Worm (Caenorhabditis elegans) whole organism, mixed stage, embryonic: Measurements from ENCODE around the gene C50F4.1.

ENCODE experiments used
- M03D4.4 ChIP-seq: sonication (generic microtip); optimal IDR thresholded peaks from 2 replicates; lab custom pipeline; 2017; ENCODE audit warnings: mild to moderate bottlenecking, missing genetic modification characterization, missing compliant biosample characterization
- bed-3 ChIP-seq: fragments of 200-800 bp; sonication (Bioruptor generic); optimal IDR thresholded peaks from 3 replicates; lab custom pipeline; 2018; ENCODE audit warnings: mild to moderate bottlenecking, missing genetic modification characterization, moderate library complexity, missing compliant biosample characterization
- blmp-1 ChIP-seq: fragments of 150-350 bp; optimal IDR thresholded peaks from 2 replicates; lab custom pipeline; 2014; ENCODE audit warnings: missing biosample characterization, missing genetic modification characterization
- ceh-39 ChIP-seq: fragments of 150-350 bp; optimal IDR thresholded peaks from 2 replicates; lab custom pipeline; 2014; ENCODE audit warnings: missing biosample characterization, missing genetic modification characterization
- ceh-83 ChIP-seq: fragments of 200-800 bp; sonication (Bioruptor generic); optimal IDR thresholded peaks from 2 replicates; lab custom pipeline; 2018; ENCODE audit warnings: mild to moderate bottlenecking, missing genetic modification characterization, missing compliant biosample characterization
- cnd-1 ChIP-seq: fragments of 200-800 bp; sonication (Bioruptor generic); optimal IDR thresholded peaks from 2 replicates; lab custom pipeline; 2018; ENCODE audit warnings: mild to moderate bottlenecking, missing genetic modification characterization, missing compliant biosample characterization
- drap-1 ChIP-seq: fragments of 200-800 bp; sonication (Bioruptor generic); optimal IDR thresholded peaks from 3 replicates; lab custom pipeline; 2018; ENCODE audit warnings: mild to moderate bottlenecking, missing genetic modification characterization, missing compliant biosample characterization
- elt-1 ChIP-seq: sonication (generic microtip); optimal IDR thresholded peaks from 2 replicates; lab custom pipeline; 2017; ENCODE audit warnings: missing genetic modification characterization, mild to moderate bottlenecking, missing compliant biosample characterization, antibody characterized with exemption, moderate library complexity, borderline replicate concordance; ENCODE audit not compliant: insufficient read depth
- elt-3 ChIP-seq: fragments of 150-350 bp; optimal IDR thresholded peaks from 2 replicates; lab custom pipeline; 2014; ENCODE audit warnings: missing biosample characterization, missing genetic modification characterization
- flh-1 ChIP-seq: fragments of 200-800 bp; sonication (Bioruptor generic); optimal IDR thresholded peaks from 2 replicates; lab custom pipeline; 2018; ENCODE audit warnings: mild to moderate bottlenecking, missing genetic modification characterization, moderate library complexity, missing compliant biosample characterization
- ham-2 ChIP-seq: fragments of 200-800 bp; sonication (Bioruptor generic); optimal IDR thresholded peaks from 2 replicates; lab custom pipeline; 2018; ENCODE audit warnings: mild to moderate bottlenecking, missing genetic modification characterization, missing compliant biosample characterization
- hlh-1 ChIP-seq: fragments of 150-350 bp; optimal IDR thresholded peaks from 2 replicates; lab custom pipeline; 2014; ENCODE audit warnings: missing biosample characterization, missing genetic modification reagents, missing genetic modification characterization
- lin-13 ChIP-seq: fragments of 150-350 bp; optimal IDR thresholded peaks from 2 replicates; lab custom pipeline; 2014; ENCODE audit warnings: missing biosample characterization, missing genetic modification characterization
- lin-32 ChIP-seq: fragments of 200-800 bp; sonication (Bioruptor generic); optimal IDR thresholded peaks from 2 replicates; lab custom pipeline; 2018; ENCODE audit warnings: mild to moderate bottlenecking, missing genetic modification characterization, missing compliant biosample characterization
- mab-5 ChIP-seq: fragments of 150-350 bp; optimal IDR thresholded peaks from 2 replicates; lab custom pipeline; 2014; ENCODE audit warnings: missing biosample characterization, missing genetic modification characterization
- mls-2 ChIP-seq: sonication (generic microtip); optimal IDR thresholded peaks from 2 replicates; lab custom pipeline; 2016; ENCODE audit warnings: mild to moderate bottlenecking, missing genetic modification characterization, moderate library complexity, missing compliant biosample characterization
- nhr-12 ChIP-seq: fragments of 150-350 bp; optimal IDR thresholded peaks from 2 replicates; lab custom pipeline; 2014; ENCODE audit warnings: missing biosample characterization, missing genetic modification characterization
- nhr-2 ChIP-seq: fragments of 150-350 bp; optimal IDR thresholded peaks from 2 replicates; lab custom pipeline; 2014; ENCODE audit warnings: missing biosample characterization, missing genetic modification characterization
- nhr-237 ChIP-seq: fragments of 150-350 bp; optimal IDR thresholded peaks from 2 replicates; lab custom pipeline; 2014; ENCODE audit warnings: missing biosample characterization, missing genetic modification characterization
- nhr-76 ChIP-seq: sonication (generic microtip); optimal IDR thresholded peaks from 2 replicates; lab custom pipeline; 2017; ENCODE audit warnings: missing biosample characterization, missing genetic modification characterization
- pha-4 ChIP-seq: fragments of 150-350 bp; optimal IDR thresholded peaks from 2 replicates; lab custom pipeline; 2018; ENCODE audit warnings: missing biosample characterization, missing genetic modification reagents, missing genetic modification characterization
- sem-2 ChIP-seq: fragments of 200-800 bp; sonication (Bioruptor generic); optimal IDR thresholded peaks from 2 replicates; lab custom pipeline; 2018; ENCODE audit warnings: mild to moderate bottlenecking, missing genetic modification characterization, missing compliant biosample characterization
- snpc-4 ChIP-seq: fragments of 150-350 bp; optimal IDR thresholded peaks from 2 replicates; lab custom pipeline; 2014; ENCODE audit warnings: missing biosample characterization, missing genetic modification characterization
- sptf-1 ChIP-seq: sonication (generic microtip); optimal IDR thresholded peaks from 2 replicates; lab custom pipeline; 2017; ENCODE audit warnings: mild to moderate bottlenecking, missing genetic modification characterization, moderate library complexity, missing compliant biosample characterization
- tbx-8 ChIP-seq: fragments of 200-800 bp; sonication (Bioruptor generic); optimal IDR thresholded peaks from 2 replicates; lab custom pipeline; 2018; ENCODE audit warnings: mild to moderate bottlenecking, missing genetic modification characterization, moderate library complexity, missing compliant biosample characterization
- unc-39 ChIP-seq: fragments of 150-350 bp; optimal IDR thresholded peaks from 2 replicates; lab custom pipeline; 2014; ENCODE audit warnings: missing biosample characterization, missing genetic modification characterization
- unc-62 ChIP-seq: fragments of 150-350 bp; optimal IDR thresholded peaks from 2 replicates; lab custom pipeline; 2014; ENCODE audit warnings: missing biosample characterization, missing genetic modification reagents, missing genetic modification characterization
- zip-8 ChIP-seq: fragments of 150-350 bp; optimal IDR thresholded peaks from 2 replicates; lab custom pipeline; 2014; ENCODE audit warnings: missing biosample characterization, missing genetic modification characterization
- ztf-11 ChIP-seq: fragments of 150-350 bp; optimal IDR thresholded peaks from 2 replicates; lab custom pipeline; 2014; ENCODE audit warnings: missing biosample characterization, missing genetic modification characterization

Gene C50F4.1

DNA sequence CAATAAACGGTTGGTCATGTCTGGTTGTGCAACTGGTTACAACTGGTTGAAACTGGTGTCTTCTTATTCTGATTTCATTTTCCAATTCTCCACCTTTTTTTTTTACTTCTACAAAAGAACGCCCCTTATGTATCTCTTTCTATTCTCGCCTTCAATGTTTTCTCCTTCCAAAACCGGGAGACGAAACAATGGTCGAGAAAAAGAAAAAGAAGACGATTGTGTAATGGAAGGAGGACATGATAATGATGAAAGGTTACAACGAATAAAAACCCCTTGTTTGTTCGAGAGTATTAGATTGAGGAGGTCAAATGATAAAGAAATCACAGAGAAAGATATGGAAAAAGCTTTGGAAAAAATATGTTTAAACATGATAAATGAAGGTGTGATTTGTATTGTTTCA is 7.8 kb upstream of the C50F4.1 start, which contains the start of gene C50F4.8:
Gene C50F4.8 (minus strand): TSS at position 28 of the 400 bp plus-strand sequence.
- TF ChIP-seq ceh-39 (tag; lab: Kevin White, UChicago) (no peak), blmp-1 (tag; lab: Kevin White, UChicago) (no peak), pha-4 (tag; lab: Kevin White, UChicago) (no peak)
- TF ChIP-seq, all 35 proteins: peak for 0

DNA sequence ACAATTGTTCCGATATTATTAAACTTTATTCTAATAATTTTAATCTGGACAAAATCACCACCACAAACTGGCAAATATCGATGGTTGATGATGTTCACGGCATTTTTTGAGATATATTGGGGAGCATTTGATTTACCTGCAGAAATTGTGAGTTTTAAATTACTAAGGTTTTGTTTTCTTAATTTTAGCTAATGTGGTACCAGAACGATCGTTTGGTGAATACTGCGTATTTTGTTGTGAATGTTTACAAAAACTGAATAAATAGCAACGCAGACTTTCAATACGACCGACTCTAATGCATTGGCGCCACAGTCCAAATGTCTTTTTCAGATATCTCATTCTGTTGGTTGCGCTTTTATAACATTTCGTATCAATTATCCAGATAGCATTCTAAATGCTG is 4.9 kb upstream of the C50F4.1 start:
- TF ChIP-seq elt-3 (no peak), ztf-11 (no peak), pha-4 (tag; lab: Kevin White, UChicago) (no peak), snpc-4 (no peak), drap-1 (GFP tag; lab: Kevin White, UChicago) (no peak), M03D4.4 (tag; lab: Kevin White, UChicago) (no peak), elt-1 (no peak), sem-2 (no peak), hlh-1 (tag; lab: Kevin White, UChicago) (no peak), lin-32 (no peak), lin-13 (tag; lab: Kevin White, UChicago) (no peak), cnd-1 (no peak), nhr-237 (no peak), ham-2 (no peak), ceh-39 (tag; lab: Kevin White, UChicago) (no peak), nhr-12 (tag; lab: Kevin White, UChicago) (no peak)

DNA sequence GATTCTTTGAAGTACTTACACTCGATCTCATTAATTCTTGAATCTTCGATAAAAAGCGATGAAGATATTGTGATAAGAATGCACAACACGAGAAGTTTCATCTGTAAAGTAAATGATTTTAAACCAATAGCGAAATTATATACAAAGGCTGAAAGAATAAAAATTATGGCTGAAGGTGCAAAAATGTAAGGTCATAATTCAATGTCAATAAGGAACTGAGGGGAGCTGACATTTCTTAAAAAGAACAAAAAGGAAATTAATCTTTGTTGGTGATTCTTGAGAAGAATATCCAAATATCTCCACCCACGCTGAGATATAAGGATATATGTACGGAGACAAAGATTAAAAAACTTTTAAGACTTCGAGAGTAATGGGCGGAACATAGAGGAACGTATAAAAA is 2.5 kb upstream of the C50F4.1 start, which contains the start of gene C50F4.9:
Gene C50F4.9 (minus strand): TSS at position 101 of the 400 bp plus-strand sequence.
- TF ChIP-seq nhr-2 (tag; lab: Kevin White, UChicago) (no peak), cnd-1 (no peak), lin-13 (tag; lab: Kevin White, UChicago) (no peak), ceh-83 (GFP tag; lab: Kevin White, UChicago) (no peak), ztf-11 (no peak), nhr-237 (no peak), sem-2 (no peak), M03D4.4 (tag; lab: Kevin White, UChicago) (no peak)

DNA sequence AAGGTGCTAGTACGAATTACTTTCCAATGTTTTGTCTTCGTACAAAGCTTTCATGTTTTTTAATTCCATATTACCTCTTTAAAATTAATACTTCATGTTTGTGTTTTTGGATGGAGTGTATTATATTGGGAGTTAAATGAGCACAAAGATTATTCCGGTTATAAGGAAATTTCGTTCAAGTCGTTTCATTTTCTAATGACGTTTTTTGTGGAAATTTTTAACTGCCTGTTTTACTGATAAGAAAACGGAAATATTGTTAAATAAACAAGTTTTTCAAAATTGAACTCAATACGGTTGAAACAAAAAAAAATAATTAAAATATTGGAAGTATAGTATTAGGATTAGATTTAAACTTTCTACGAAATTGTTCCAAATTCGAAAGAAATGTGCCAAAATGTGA is 744 bp downstream of the C50F4.1 start:
- no peak for TF ChIP-seq ceh-39 (tag; lab: Kevin White, UChicago)
- TF ChIP-seq bed-3 (GFP tag; lab: Kevin White, UChicago): no peak
- no peak for TF ChIP-seq unc-39 (tag; lab: Kevin White, UChicago)
- TF ChIP-seq ham-2: no peak

DNA sequence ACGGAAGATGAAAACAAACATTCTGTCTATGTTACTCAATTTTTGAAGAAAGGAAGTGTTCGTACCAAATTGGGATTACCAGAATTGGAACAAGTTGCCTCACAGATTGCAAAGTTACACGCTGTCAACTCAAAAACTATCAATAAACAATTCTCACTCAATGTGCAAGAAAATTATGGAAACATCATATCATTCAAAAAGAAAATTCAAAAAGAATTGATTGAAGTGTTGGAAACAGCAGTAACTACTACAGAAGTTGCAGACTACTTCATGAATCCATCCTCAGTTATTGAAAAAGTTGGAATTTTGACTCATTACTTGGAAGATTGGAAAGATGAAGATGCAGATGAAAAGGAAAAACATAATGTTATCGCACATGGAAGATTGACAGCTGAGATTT is 1.4 kb downstream of the C50F4.1 start:
- no peak for TF ChIP-seq unc-39 (tag; lab: Kevin White, UChicago)
- no peak for TF ChIP-seq flh-1 (GFP tag; lab: Kevin White, UChicago)
- TF ChIP-seq ceh-39 (tag; lab: Kevin White, UChicago): no peak
- no peak for TF ChIP-seq mls-2 (tag; lab: Kevin White, UChicago)
- TF ChIP-seq nhr-76 (tag; lab: Kevin White, UChicago): no peak
- no peak for TF ChIP-seq ztf-11
- TF ChIP-seq mab-5 (tag; lab: Kevin White, UChicago): no peak
- TF ChIP-seq unc-62 (GFP tag; lab: Kevin White, UChicago): no peak
- no peak for TF ChIP-seq ham-2
- TF ChIP-seq nhr-237: no peak
- TF ChIP-seq drap-1 (GFP tag; lab: Kevin White, UChicago): no peak
- no peak for TF ChIP-seq ceh-83 (GFP tag; lab: Kevin White, UChicago)
- no peak for TF ChIP-seq pha-4 (tag; lab: Kevin White, UChicago)
- TF ChIP-seq cnd-1: no peak
- no peak for TF ChIP-seq nhr-2 (tag; lab: Kevin White, UChicago)
- TF ChIP-seq sptf-1 (tag; lab: Kevin White, UChicago): no peak

DNA sequence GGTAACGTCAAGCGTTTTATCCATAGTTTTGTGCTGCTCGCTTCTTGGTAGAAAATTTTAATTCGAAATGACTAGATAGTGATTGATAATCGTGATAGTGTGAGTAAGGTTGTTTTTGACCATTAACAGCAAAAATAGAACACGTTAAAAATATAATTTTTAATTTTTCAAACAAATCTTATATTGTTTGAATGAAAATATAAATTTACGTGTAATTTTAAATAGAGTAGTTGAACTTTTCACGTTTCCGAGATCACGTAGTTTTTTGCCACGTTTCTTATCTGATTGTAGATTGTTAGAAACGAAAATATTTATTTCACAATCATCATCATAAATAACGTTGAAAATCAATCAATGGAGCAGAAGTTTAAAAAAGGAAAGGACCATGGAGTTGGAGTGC is 4.9 kb downstream of the C50F4.1 start, which contains the start of the genes C50F4.10 and pfk-1.2:
Gene C50F4.10 (minus strand): TSS at position 101 of the 400 bp plus-strand sequence.
Gene pfk-1.2 (plus strand): TSS at position 325 of the 400 bp plus-strand sequence.
- no peak for TF ChIP-seq cnd-1
- no peak for TF ChIP-seq lin-13 (tag; lab: Kevin White, UChicago)
- no peak for TF ChIP-seq ceh-39 (tag; lab: Kevin White, UChicago)
- no peak for TF ChIP-seq unc-39 (tag; lab: Kevin White, UChicago)
- TF ChIP-seq ceh-83 (GFP tag; lab: Kevin White, UChicago): no peak
- no peak for TF ChIP-seq elt-1
- no peak for TF ChIP-seq pha-4 (tag; lab: Kevin White, UChicago)

DNA sequence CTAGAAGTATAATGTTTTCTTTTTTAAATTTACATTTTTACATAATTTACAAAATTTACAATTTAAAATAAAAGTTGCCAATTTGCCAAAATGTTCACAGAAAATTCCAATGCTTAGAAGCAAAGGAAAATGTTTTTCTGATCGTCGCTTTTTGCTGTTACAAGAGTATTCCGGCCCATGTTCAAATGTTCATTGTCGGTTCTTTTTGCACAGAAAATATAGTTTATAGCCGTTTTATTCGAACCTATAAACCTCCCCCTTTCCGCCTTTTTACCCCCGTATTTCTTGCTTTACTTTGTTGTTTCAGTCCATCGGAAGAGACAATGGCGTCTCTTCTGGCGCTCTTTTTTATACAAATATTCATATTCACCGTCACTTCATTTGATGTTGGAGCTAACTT is 8.0 kb downstream of the C50F4.1 start, which contains the start of gene tag-329:
Gene tag-329 (plus strand): TSS at position 301 of the 400 bp plus-strand sequence.
- TF ChIP-seq zip-8 (tag; lab: Kevin White, UChicago) (no peak), nhr-237 (no peak), tbx-8 (GFP tag; lab: Kevin White, UChicago) (no peak), nhr-12 (tag; lab: Kevin White, UChicago) (no peak)
